Fruit fly (Drosophila melanogaster) whole organism, embryonic: Measurements from ENCODE around the gene CG3091.

Experiments used
- Atf6 ChIP-seq: fragments of 200-800 bp; sonication (Bioruptor generic); IDR thresholded peaks from 2 replicates; pipeline ENCODE4 v1.3.6; 2022; ENCODE audit warnings: missing biosample characterization, missing genetic modification characterization
- Awh ChIP-seq: fragments of 200-800 bp; sonication (Bioruptor generic); IDR thresholded peaks from 2 replicates; pipeline ENCODE4, ENCODE4 v1.3.6; 2022; ENCODE audit warnings: missing biosample characterization, missing genetic modification characterization
- B-H2 ChIP-seq: fragments of 200-800 bp; sonication (Bioruptor generic); optimal IDR thresholded peaks from 2 replicates; lab custom pipeline; 2018; ENCODE audit warnings: missing biosample characterization, mild to moderate bottlenecking, missing genetic modification characterization
- BEAF-32 ChIP-seq: fragments of 200-800 bp; sonication (Bioruptor generic); optimal IDR thresholded peaks from 3 replicates; lab custom pipeline; 2017; ENCODE audit warnings: missing biosample characterization, missing genetic modification characterization, mild to moderate bottlenecking, moderate library complexity, missing genetic modification reagents
- CG12219 ChIP-seq: fragments of 200-800 bp; sonication (Bioruptor generic); optimal IDR thresholded peaks from 3 replicates; lab custom pipeline; 2018; ENCODE audit warnings: missing biosample characterization, mild to moderate bottlenecking, missing genetic modification characterization
- CG12236 ChIP-seq: fragments of 200-800 bp; sonication (Bioruptor generic); optimal IDR thresholded peaks from 2 replicates; lab custom pipeline; 2016; ENCODE audit warnings: missing biosample characterization, missing genetic modification characterization
- CG12299 ChIP-seq: fragments of 200-800 bp; sonication (Bioruptor generic); optimal IDR thresholded peaks from 2 replicates; lab custom pipeline; 2018; ENCODE audit warnings: missing biosample characterization, mild to moderate bottlenecking, missing genetic modification characterization
- CG12391 ChIP-seq: fragments of 200-800 bp; sonication (Bioruptor generic); optimal IDR thresholded peaks from 3 replicates; lab custom pipeline; 2018; ENCODE audit warnings: missing biosample characterization, mild to moderate bottlenecking, missing genetic modification characterization, moderate library complexity
- CG15011 ChIP-seq: fragments of 200-800 bp; sonication (Bioruptor generic); optimal IDR thresholded peaks from 3 replicates; lab custom pipeline; 2018; ENCODE audit warnings: missing biosample characterization, mild to moderate bottlenecking, missing genetic modification characterization
- CG18011 ChIP-seq: fragments of 200-800 bp; sonication (Bioruptor generic); optimal IDR thresholded peaks from 2 replicates; lab custom pipeline; 2017; ENCODE audit warnings: missing biosample characterization, missing genetic modification characterization, mild to moderate bottlenecking, moderate library complexity, missing genotype
- CG32772 ChIP-seq: fragments of 200-800 bp; sonication (Bioruptor generic); IDR thresholded peaks from 2 replicates; pipeline ENCODE4 v1.3.6; 2022; ENCODE audit warnings: missing biosample characterization, missing genetic modification characterization
- CG3407 ChIP-seq: fragments of 200-800 bp; sonication (Bioruptor generic); optimal IDR thresholded peaks from 2 replicates; lab custom pipeline; 2018; ENCODE audit warnings: missing biosample characterization, mild to moderate bottlenecking, missing genetic modification characterization
- CG4617 ChIP-seq: fragments of 200-800 bp; sonication (Bioruptor generic); optimal IDR thresholded peaks from 3 replicates; lab custom pipeline; 2016; ENCODE audit warnings: missing biosample characterization, missing genetic modification characterization, borderline replicate concordance
- CG4820 ChIP-seq: fragments of 200-800 bp; sonication (Bioruptor generic); optimal IDR thresholded peaks from 3 replicates; lab custom pipeline; 2016; ENCODE audit warnings: missing biosample characterization, missing genetic modification characterization
- CG6683 ChIP-seq: fragments of 200-800 bp; sonication (Bioruptor generic); optimal IDR thresholded peaks from 2 replicates; lab custom pipeline; 2017; ENCODE audit warnings: missing biosample characterization, mild to moderate bottlenecking, missing genetic modification characterization, missing genetic modification reagents
- CG6791 ChIP-seq: fragments of 200-800 bp; sonication (Bioruptor generic); IDR thresholded peaks from 3 replicates; pipeline ENCODE4 v1.3.6; 2022; ENCODE audit warnings: missing biosample characterization, missing genetic modification characterization; ENCODE audit not compliant: partially characterized antibody
- CG7928 ChIP-seq: fragments of 200-800 bp; sonication (Bioruptor generic); optimal IDR thresholded peaks from 2 replicates; lab custom pipeline; 2017; ENCODE audit warnings: missing biosample characterization, mild to moderate bottlenecking, missing genetic modification characterization
- CHES-1-like ChIP-seq: fragments of 200-800 bp; sonication (Bioruptor generic); optimal IDR thresholded peaks from 2 replicates; lab custom pipeline; 2016; ENCODE audit warnings: missing biosample characterization, missing genetic modification characterization
- CrebB ChIP-seq: fragments of 200-800 bp; sonication (Bioruptor generic); optimal IDR thresholded peaks from 3 replicates; lab custom pipeline; 2018; ENCODE audit warnings: missing biosample characterization, mild to moderate bottlenecking, missing genetic modification characterization
- Dad ChIP-seq: fragments of 200-800 bp; sonication (Bioruptor generic); optimal IDR thresholded peaks from 3 replicates; lab custom pipeline; 2016; ENCODE audit warnings: missing biosample characterization, missing genetic modification characterization
- Dfd ChIP-seq, 2 experiments: fragments of >200 bp; optimal IDR thresholded peaks; 2 replicates each; lab custom pipeline; 2017; ENCODE audit warnings: missing biosample characterization in 2 of 2, missing genetic modification characterization in 2 of 2
- Doc2 ChIP-seq: fragments of 200-800 bp; sonication (Bioruptor generic); IDR thresholded peaks from 2 replicates; pipeline ENCODE4 v1.3.6; 2022; ENCODE audit warnings: missing biosample characterization, missing genetic modification characterization
- Fer3 ChIP-seq: fragments of 200-800 bp; sonication (Bioruptor generic); optimal IDR thresholded peaks from 2 replicates; lab custom pipeline; 2018; ENCODE audit warnings: missing biosample characterization, mild to moderate bottlenecking, missing genetic modification characterization, moderate library complexity
- HLH4C ChIP-seq: fragments of 200-800 bp; sonication (Bioruptor generic); IDR thresholded peaks from 3 replicates; pipeline ENCODE4 v1.3.6; 2022; ENCODE audit warnings: missing biosample characterization, missing genetic modification characterization; ENCODE audit not compliant: partially characterized antibody
- HmgD ChIP-seq: fragments of 200-800 bp; sonication (Bioruptor generic); optimal IDR thresholded peaks from 3 replicates; lab custom pipeline; 2016; ENCODE audit warnings: missing biosample characterization, missing genetic modification characterization
- Lhr ChIP-seq: fragments of 200-800 bp; sonication (Bioruptor generic); optimal IDR thresholded peaks from 3 replicates; lab custom pipeline; 2017; ENCODE audit warnings: mild to moderate bottlenecking, missing biosample characterization, missing genetic modification reagents, missing genetic modification characterization
- Optix ChIP-seq: fragments of 200-800 bp; sonication (Bioruptor generic); IDR thresholded peaks from 3 replicates; pipeline ENCODE4 v1.3.6; 2022; ENCODE audit warnings: missing biosample characterization, missing genetic modification characterization
- PHDP ChIP-seq: fragments of 200-800 bp; sonication (Bioruptor generic); optimal IDR thresholded peaks from 3 replicates; lab custom pipeline; 2018; ENCODE audit warnings: missing biosample characterization, mild to moderate bottlenecking, missing genetic modification characterization, moderate library complexity
- Ptx1 ChIP-seq: fragments of 200-800 bp; sonication (Bioruptor generic); IDR thresholded peaks from 2 replicates; pipeline ENCODE4 v1.3.6; 2022; ENCODE audit warnings: missing biosample characterization, missing genetic modification characterization
- Six4 ChIP-seq: fragments of 200-800 bp; sonication (Bioruptor generic); optimal IDR thresholded peaks from 2 replicates; lab custom pipeline; 2016; ENCODE audit warnings: missing biosample characterization, missing genetic modification characterization
- Taf1 ChIP-seq: fragments of 200-800 bp; sonication (Bioruptor generic); IDR thresholded peaks from 2 replicates; pipeline ENCODE4 v1.3.6; 2022; ENCODE audit warnings: missing biosample characterization, missing genetic modification characterization
- Trl ChIP-seq, 3 experiments: fragments of >200 bp in 2 of 3; fragments of 200-800 bp in 1 of 3; sonication (Bioruptor generic) in 1 of 3; optimal IDR thresholded peaks; 2 replicates in 1 of 3; 3 replicates in 2 of 3; lab custom pipeline; 2016 to 2017; ENCODE audit warnings: missing biosample characterization in 1 of 3, missing genetic modification characterization in 1 of 3
- al ChIP-seq: fragments of 200-800 bp; sonication (Bioruptor generic); IDR thresholded peaks from 2 replicates; pipeline ENCODE4 v1.3.6; 2022; ENCODE audit warnings: missing biosample characterization, missing genetic modification characterization
- ara ChIP-seq: fragments of 200-800 bp; sonication (Bioruptor generic); IDR thresholded peaks from 2 replicates; pipeline ENCODE4 v1.3.6; 2022; ENCODE audit warnings: missing biosample characterization, missing genetic modification characterization
- crc ChIP-seq: fragments of 200-800 bp; sonication (Bioruptor generic); optimal IDR thresholded peaks from 2 replicates; lab custom pipeline; 2016; ENCODE audit warnings: missing biosample characterization, missing genetic modification characterization
- cwo ChIP-seq: fragments of 200-800 bp; sonication (Bioruptor generic); optimal IDR thresholded peaks from 3 replicates; lab custom pipeline; 2017; ENCODE audit warnings: missing biosample characterization, missing genetic modification characterization, mild to moderate bottlenecking, moderate library complexity, missing genetic modification reagents
- dimm ChIP-seq: fragments of 200-800 bp; sonication (Bioruptor generic); IDR thresholded peaks from 2 replicates; pipeline ENCODE4 v1.3.6; 2022; ENCODE audit warnings: missing biosample characterization, missing genetic modification characterization
- dm ChIP-seq: fragments of 200-800 bp; sonication (Bioruptor generic); optimal IDR thresholded peaks from 3 replicates; lab custom pipeline; 2016; ENCODE audit warnings: missing biosample characterization, missing genetic modification characterization
- fd102C ChIP-seq: fragments of 200-800 bp; sonication (Bioruptor generic); optimal IDR thresholded peaks from 2 replicates; lab custom pipeline; 2018; ENCODE audit warnings: missing biosample characterization, mild to moderate bottlenecking, missing genetic modification characterization, moderate library complexity
- kah ChIP-seq: fragments of 200-800 bp; sonication (Bioruptor generic); optimal IDR thresholded peaks from 2 replicates; lab custom pipeline; 2018; ENCODE audit warnings: missing biosample characterization, mild to moderate bottlenecking, missing genetic modification characterization
- klu ChIP-seq: fragments of 200-800 bp; sonication (Bioruptor generic); IDR thresholded peaks from 2 replicates; pipeline ENCODE4 v1.3.6; 2022; ENCODE audit warnings: missing biosample characterization, missing genetic modification characterization
- kni ChIP-seq: fragments of 200-800 bp; sonication (Bioruptor generic); optimal IDR thresholded peaks from 3 replicates; lab custom pipeline; 2017; ENCODE audit warnings: mild to moderate bottlenecking, missing biosample characterization, missing genetic modification reagents, missing genetic modification characterization
- nerfin-1 ChIP-seq: fragments of 200-800 bp; sonication (Bioruptor generic); optimal IDR thresholded peaks from 3 replicates; lab custom pipeline; 2019; ENCODE audit warnings: missing biosample characterization, mild to moderate bottlenecking, missing genetic modification characterization, moderate library complexity
- phol ChIP-seq: fragments of 200-800 bp; sonication (Bioruptor generic); optimal IDR thresholded peaks from 3 replicates; lab custom pipeline; 2018; ENCODE audit warnings: missing biosample characterization, mild to moderate bottlenecking, missing genetic modification characterization, moderate library complexity
- pnt ChIP-seq: fragments of 200-800 bp; sonication (Bioruptor generic); optimal IDR thresholded peaks from 3 replicates; lab custom pipeline; 2016; ENCODE audit warnings: missing biosample characterization, missing genetic modification characterization
- ranshi ChIP-seq: fragments of 200-800 bp; sonication (Bioruptor generic); IDR thresholded peaks from 2 replicates; pipeline ENCODE4 v1.3.6; 2022; ENCODE audit warnings: missing biosample characterization, missing genetic modification characterization
- schlank ChIP-seq: fragments of 200-800 bp; sonication (Bioruptor generic); optimal IDR thresholded peaks from 2 replicates; lab custom pipeline; 2018; ENCODE audit warnings: missing biosample characterization, mild to moderate bottlenecking, missing genetic modification characterization
- sima ChIP-seq: fragments of 200-800 bp; sonication (Bioruptor generic); optimal IDR thresholded peaks from 2 replicates; lab custom pipeline; 2016; ENCODE audit warnings: missing biosample characterization, missing genetic modification characterization
- stwl ChIP-seq: fragments of 200-800 bp; sonication (Bioruptor generic); optimal IDR thresholded peaks from 3 replicates; lab custom pipeline; 2018; ENCODE audit warnings: missing biosample characterization, mild to moderate bottlenecking, missing genetic modification characterization, moderate library complexity
- sug ChIP-seq: fragments of 200-800 bp; optimal IDR thresholded peaks from 2 replicates; lab custom pipeline; 2019; ENCODE audit warnings: missing biosample characterization, mild to moderate bottlenecking, missing genetic modification characterization, moderate library complexity

The CG3091 gene

dm6 chrX:2262511-2262910, 8.5 kb upstream of the CG3091 start, which contains the start of the genes temp and CG3071 (continued):
- TF ChIP-seq CG4617 (peak; percentile 46), sug (tag; lab: Kevin White, UChicago) (peak; percentile 84), CrebB (tag; lab: Kevin White, UChicago) (no peak), dm (peak; percentile 97), CG15011 (GFP tag; lab: Kevin White, UChicago) (peak; percentile 42), ara (GFP tag; lab: Robert Waterston, UW) (no peak), CG6791 (GFP tag; lab: Robert Waterston, UW) (no peak), Trl (optimal IDR thresholded peaks at IDR 0.05; lab: Kevin White, UChicago) (no peak), Trl (GFP tag; optimal IDR thresholded peaks at IDR 0.05; lab: Kevin White, UChicago) (peak; percentile 53), sima (GFP tag; lab: Kevin White, UChicago) (no peak), stwl (peak; percentile 14), CG32772 (GFP tag; lab: Robert Waterston, UW) (no peak; the same call in 1 of the 2 replicates), Ptx1 (GFP tag; lab: Robert Waterston, UW) (peak; percentile 70), cwo (GFP tag; lab: Kevin White, UChicago) (peak; percentile 72), PHDP (tag; lab: Kevin White, UChicago) (peak; percentile 39), CG6683 (GFP tag; lab: Kevin White, UChicago) (peak; percentile 8), ranshi (GFP tag; lab: Robert Waterston, UW) (no peak), HmgD (GFP tag; lab: Kevin White, UChicago) (no peak), CG18011 (peak; percentile 35), Doc2 (no peak), al (peak; percentile 55; the same call in 1 of the 2 replicates), BEAF-32 (peak; percentile 58), CG3407 (GFP tag; lab: Kevin White, UChicago) (no peak), Atf6 (GFP tag; lab: Robert Waterston, UW) (no peak), Fer3 (tag; lab: Kevin White, UChicago) (peak; percentile 21), nerfin-1 (tag; lab: Kevin White, UChicago) (peak; percentile 56), Lhr (GFP tag; lab: Kevin White, UChicago) (no peak), dimm (no peak), Optix (GFP tag; lab: Robert Waterston, UW) (no peak), CHES-1-like (GFP tag; lab: Kevin White, UChicago) (peak; percentile 46), schlank (tag; lab: Kevin White, UChicago) (no peak), Dfd (GFP tag; optimal IDR thresholded peaks at IDR 0.05; lab: Kevin White, UChicago) (no peak), CG12299 (tag; lab: Kevin White, UChicago) (peak; percentile 11), CG12219 (GFP tag; lab: Kevin White, UChicago) (no peak), B-H2 (GFP tag; lab: Kevin White, UChicago) (peak; percentile 68), CG12236 (GFP tag; lab: Kevin White, UChicago) (no peak), fd102C (GFP tag; lab: Kevin White, UChicago) (no peak), Six4 (GFP tag; lab: Kevin White, UChicago) (no peak), crc (GFP tag; lab: Kevin White, UChicago) (peak; percentile 23), CG12391 (tag; lab: Kevin White, UChicago) (peak; percentile 81), Dad (GFP tag; lab: Kevin White, UChicago) (peak; percentile 28), Awh (GFP tag; lab: Robert Waterston, UW) (no peak), CG4820 (peak; percentile 44), kah (GFP tag; lab: Kevin White, UChicago) (no peak), phol (tag; lab: Kevin White, UChicago) (peak; percentile 72), pnt (GFP tag; lab: Kevin White, UChicago) (peak; percentile 58), Taf1 (GFP tag; lab: Robert Waterston, UW) (peak; percentile 20; the same call in 1 of the 2 replicates), kni (no peak), HLH4C (GFP tag; lab: Robert Waterston, UW) (no peak), klu (GFP tag; lab: Robert Waterston, UW) (peak; percentile 56; the same call in 1 of the 2 replicates), CG7928 (GFP tag; lab: Kevin White, UChicago) (no peak)
